Worm (Caenorhabditis elegans) whole organism, midembryonic: ENCODE measurements around the gene crb-1.

Experiments
- cog-1 ChIP-seq: sonication (generic microtip); optimal IDR thresholded peaks from 2 replicates; lab custom pipeline; 2016; ENCODE audit warnings: missing genetic modification characterization, missing compliant biosample characterization
- flt-1 ChIP-seq: fragments of 200-800 bp; sonication (Bioruptor generic); IDR thresholded peaks from 2 replicates; pipeline ENCODE4 v1.3.6; 2022; ENCODE audit warnings: missing genetic modification characterization, missing compliant biosample characterization
- klf-2 ChIP-seq: fragments of 200-800 bp; sonication (Bioruptor generic); conservative IDR thresholded peaks from 2 replicates; pipeline ENCODE4 v1.3.6; 2022; ENCODE audit warnings: missing genetic modification reagents, missing genetic modification characterization, missing compliant biosample characterization
- med-1 ChIP-seq: sonication (generic microtip); optimal IDR thresholded peaks from 2 replicates; lab custom pipeline; 2017; ENCODE audit warnings: missing genetic modification characterization, mild to moderate bottlenecking, missing compliant biosample characterization, antibody characterized with exemption, missing genetic modification reagents; ENCODE audit not compliant: insufficient read depth
- ref-1 ChIP-seq: fragments of 200-800 bp; sonication (Bioruptor generic); conservative IDR thresholded peaks from 2 replicates; pipeline ENCODE4 v1.3.6; 2022; ENCODE audit warnings: missing genetic modification reagents, missing genetic modification characterization, missing compliant biosample characterization
- ztf-23 ChIP-seq: fragments of 200-800 bp; sonication (Bioruptor generic); IDR thresholded peaks from 2 replicates; pipeline ENCODE4 v1.3.6; 2022; ENCODE audit warnings: missing genetic modification reagents, missing genetic modification characterization, missing compliant biosample characterization
- ztf-29 ChIP-seq: fragments of 200-800 bp; sonication (Bioruptor generic); IDR thresholded peaks from 2 replicates; pipeline ENCODE4 v1.3.6; 2022; ENCODE audit warnings: missing genetic modification reagents, missing genetic modification characterization, missing compliant biosample characterization

DNA sequence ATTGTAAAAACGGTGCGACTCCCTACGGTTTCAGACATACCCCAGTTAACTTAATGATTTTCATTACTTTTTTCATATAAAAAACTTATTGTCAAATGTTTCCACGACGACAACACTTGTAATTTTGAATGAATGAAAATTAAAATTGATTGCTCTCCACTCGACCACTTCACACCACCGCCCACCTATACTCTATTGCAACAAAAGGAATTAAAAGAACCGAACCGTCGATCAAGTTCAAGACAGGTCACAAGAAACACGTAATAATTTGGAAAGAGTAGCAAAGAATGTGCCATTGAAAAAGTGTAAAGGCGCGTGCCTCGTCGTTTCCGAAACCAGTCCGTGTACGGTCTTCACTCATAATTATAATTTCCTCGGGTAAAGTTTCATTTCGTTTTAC is 51.3 kb downstream of the crb-1 start, which contains the start of gene F10D7.11:
- TF ChIP-seq ztf-29 (GFP tag; lab: Robert Waterston, UW): no peak
- TF ChIP-seq cog-1: no peak
- TF ChIP-seq flt-1: no peak
- TF ChIP-seq med-1 (GFP tag; lab: Kevin White, UChicago): no peak
- TF ChIP-seq ztf-23: no peak
- TF ChIP-seq ref-1 (GFP tag; lab: Robert Waterston, UW): no peak
- TF ChIP-seq klf-2: no peak
